Worm (Caenorhabditis elegans): ENCODE results near the gene T04C12.33.

Gene T04C12.33

ce11 chrV:11051921-11052320 is at the start of gene T04C12.33:
Gene T04C12.33, plus strand, starts transcription at chrV:11052221.
- TF ChIP-seq W03F9.2 (tag; optimal IDR thresholded peaks at IDR 0.05) = no peak
- TF ChIP-seq him-1 (tag; optimal IDR thresholded peaks at IDR 0.05) = no peak
- TF ChIP-seq dao-5 (tag; optimal IDR thresholded peaks at IDR 0.05) = no peak

ce11 chrV:11002434-11002833 is 49.6 kb upstream of the T04C12.33 start, which contains the start of gene F53B7.4:
Gene F53B7.4, minus strand, starts transcription at chrV:11002534.
- TF ChIP-seq him-1 (tag; optimal IDR thresholded peaks at IDR 0.05) (no peak), dao-5 (tag; optimal IDR thresholded peaks at IDR 0.05) (no peak), W03F9.2 (tag; optimal IDR thresholded peaks at IDR 0.05) (no peak)

DNA sequence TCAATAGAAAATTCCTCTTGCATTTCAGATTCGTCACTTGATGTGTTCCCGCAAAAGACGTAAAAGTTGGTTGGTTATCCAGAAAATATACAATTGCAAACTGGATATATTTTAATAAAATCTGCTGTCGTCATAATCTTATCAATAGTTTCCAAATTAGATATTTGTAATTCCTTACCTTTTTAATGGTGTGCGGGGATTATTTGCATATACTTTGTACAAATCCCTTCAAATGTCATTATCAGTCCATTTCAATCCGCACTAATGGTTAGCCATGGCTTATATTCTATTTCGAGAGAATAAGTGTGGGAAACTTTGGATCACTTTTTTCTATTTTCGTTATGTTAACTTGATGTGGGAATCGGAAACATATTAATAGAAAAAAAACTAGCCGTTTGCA is 47.9 kb upstream of the T04C12.33 start:
- no peak for TF ChIP-seq W03F9.2 (tag; optimal IDR thresholded peaks at IDR 0.05)
- TF ChIP-seq dao-5 (tag; optimal IDR thresholded peaks at IDR 0.05) = no peak
- no peak for TF ChIP-seq him-1 (tag; optimal IDR thresholded peaks at IDR 0.05)

- TF ChIP-seq him-1 (tag; optimal IDR thresholded peaks at IDR 0.05) (no peak), dao-5 (tag; optimal IDR thresholded peaks at IDR 0.05) (no peak), W03F9.2 (tag; optimal IDR thresholded peaks at IDR 0.05) (no peak)
Measured at ce11 chrV:11007651-11008050, 44.4 kb upstream of the T04C12.33 start.

ce11 chrV:11009124-11009524 is 42.9 kb upstream of the T04C12.33 start:
- no peak for TF ChIP-seq W03F9.2 (tag; optimal IDR thresholded peaks at IDR 0.05)

ce11 chrV:11010768-11011167 is 41.3 kb upstream of the T04C12.33 start:
- TF ChIP-seq him-1 (tag; optimal IDR thresholded peaks at IDR 0.05) (no peak), W03F9.2 (tag; optimal IDR thresholded peaks at IDR 0.05) (no peak), dao-5 (tag; optimal IDR thresholded peaks at IDR 0.05) (no peak)

ce11 chrV:11011807-11012206 is 40.2 kb upstream of the T04C12.33 start:
- TF ChIP-seq him-1 (tag; optimal IDR thresholded peaks at IDR 0.05) = no peak
- no peak for TF ChIP-seq W03F9.2 (tag; optimal IDR thresholded peaks at IDR 0.05)
- no peak for TF ChIP-seq dao-5 (tag; optimal IDR thresholded peaks at IDR 0.05)

DNA sequence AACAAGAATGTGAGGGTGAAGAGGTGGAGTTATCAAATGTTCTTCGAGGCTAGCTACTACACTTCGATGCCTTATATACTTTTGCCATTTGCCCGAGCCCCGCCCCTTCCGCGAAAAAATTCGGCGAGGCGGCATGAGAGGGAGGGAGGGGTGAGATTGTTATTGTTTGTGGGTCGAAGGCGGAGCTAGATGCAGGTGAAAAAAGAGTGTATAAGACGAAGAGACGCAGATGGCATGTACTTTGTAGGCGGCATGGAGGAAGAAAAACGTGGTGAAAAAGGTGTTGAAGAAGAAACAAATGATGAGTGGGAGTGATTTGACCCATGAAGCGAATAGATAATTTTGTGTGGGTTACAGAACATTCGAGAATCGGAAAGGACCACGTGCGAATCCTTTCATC is 39.6 kb upstream of the T04C12.33 start, which contains the start of gene C13G3.1:
Gene C13G3.1, minus strand, starts transcription at position 47 of the 400 bp plus-strand sequence.
- no peak for TF ChIP-seq W03F9.2 (tag; optimal IDR thresholded peaks at IDR 0.05)

ce11 chrV:11013179-11013578 is 38.8 kb upstream of the T04C12.33 start:
- TF ChIP-seq W03F9.2 (tag; optimal IDR thresholded peaks at IDR 0.05) = no peak
- TF ChIP-seq dao-5 (tag; optimal IDR thresholded peaks at IDR 0.05) = no peak
- no peak for TF ChIP-seq him-1 (tag; optimal IDR thresholded peaks at IDR 0.05)

- TF ChIP-seq dao-5 (tag; optimal IDR thresholded peaks at IDR 0.05) = no peak
- TF ChIP-seq him-1 (tag; optimal IDR thresholded peaks at IDR 0.05) = no peak
- TF ChIP-seq W03F9.2 (tag; optimal IDR thresholded peaks at IDR 0.05) = no peak
Measured at ce11 chrV:11014758-11015157, 37.3 kb upstream of the T04C12.33 start.

DNA sequence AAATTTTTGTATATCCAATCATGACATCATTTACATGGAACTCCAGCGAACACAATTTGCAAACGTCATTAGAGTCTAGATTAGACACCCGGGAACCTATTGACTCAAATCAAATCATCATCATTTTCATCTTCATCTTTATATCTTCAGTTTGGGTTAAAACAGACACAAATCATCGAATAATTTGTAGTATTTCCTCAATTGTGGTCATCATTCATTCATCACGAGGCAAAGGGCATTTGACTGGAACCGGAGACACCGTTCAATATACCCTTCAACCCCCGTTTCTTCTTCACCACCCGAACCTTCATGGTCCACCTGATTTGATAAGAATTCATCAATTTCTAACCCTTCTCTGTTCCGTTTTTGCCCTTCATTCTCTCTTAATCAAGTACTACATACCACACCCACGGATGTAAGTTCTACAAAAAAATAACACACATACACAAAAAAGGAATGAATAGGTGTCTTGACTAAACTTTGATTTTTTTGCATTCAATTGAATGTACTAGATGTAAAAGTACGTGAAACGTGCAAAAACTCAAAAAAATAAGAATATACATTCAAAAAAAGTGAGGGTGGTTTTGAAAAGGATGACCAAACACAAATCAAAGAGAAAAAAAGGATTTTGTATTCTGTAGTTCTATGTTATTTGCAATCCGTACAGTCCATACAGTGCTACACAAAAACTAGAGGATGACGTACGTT is 35.0 kb upstream of the T04C12.33 start:
- TF ChIP-seq him-1 (tag; optimal IDR thresholded peaks at IDR 0.05) (no peak), W03F9.2 (tag; optimal IDR thresholded peaks at IDR 0.05) (no peak), dao-5 (tag; optimal IDR thresholded peaks at IDR 0.05) (no peak)

DNA sequence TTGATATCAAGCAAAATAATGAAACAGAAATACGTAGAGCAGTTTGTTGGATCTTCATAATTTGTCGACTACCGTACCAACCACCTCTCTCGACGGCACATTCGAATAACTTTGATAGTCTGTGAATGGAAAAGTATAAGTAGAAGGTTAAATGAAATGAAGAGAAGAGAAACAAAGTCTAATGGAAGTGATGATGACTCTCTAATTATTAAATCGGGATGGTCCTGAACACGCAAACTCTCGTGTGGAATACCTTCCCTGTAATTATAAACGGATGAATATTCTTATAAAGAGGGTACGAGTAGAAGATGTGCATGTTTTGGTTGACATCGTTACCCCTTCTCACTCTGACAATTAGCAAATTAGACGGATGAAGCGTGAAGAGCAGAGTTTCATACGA is 29.2 kb upstream of the T04C12.33 start, which contains the start of the genes C13G3.12 and hot-6:
Gene C13G3.12, minus strand, starts transcription at position 101 of the 400 bp plus-strand sequence.
Gene hot-6, minus strand, starts transcription at position 121 of the 400 bp plus-strand sequence.
- no peak for TF ChIP-seq him-1 (tag; optimal IDR thresholded peaks at IDR 0.05)
- TF ChIP-seq dao-5 (tag; optimal IDR thresholded peaks at IDR 0.05) = no peak
- TF ChIP-seq W03F9.2 (tag; optimal IDR thresholded peaks at IDR 0.05) = no peak

DNA sequence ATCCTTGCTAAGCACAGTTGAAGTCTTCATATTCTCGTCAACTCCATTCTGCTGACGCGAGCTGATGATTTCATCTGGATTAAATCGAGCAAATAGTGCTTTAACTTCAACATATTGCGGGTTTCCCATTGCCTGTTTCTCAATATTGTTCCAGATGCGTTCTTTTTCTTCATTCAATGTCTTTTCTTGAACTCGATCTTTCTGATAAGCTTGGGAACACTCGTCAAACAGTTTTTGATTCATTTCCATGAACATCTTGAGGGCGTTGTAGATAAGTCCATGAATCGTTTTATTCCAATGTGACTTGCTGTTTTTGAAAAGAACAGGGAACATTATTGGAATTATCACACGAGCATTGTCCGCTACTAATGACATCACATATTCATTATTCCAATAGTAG is 24.3 kb upstream of the T04C12.33 start:
- no peak for TF ChIP-seq him-1 (tag; optimal IDR thresholded peaks at IDR 0.05)
- TF ChIP-seq W03F9.2 (tag; optimal IDR thresholded peaks at IDR 0.05) = no peak
- TF ChIP-seq dao-5 (tag; optimal IDR thresholded peaks at IDR 0.05) = no peak

- no peak for TF ChIP-seq dao-5 (tag; optimal IDR thresholded peaks at IDR 0.05)
- TF ChIP-seq W03F9.2 (tag; optimal IDR thresholded peaks at IDR 0.05) = peak; percentile 22
- no peak for TF ChIP-seq him-1 (tag; optimal IDR thresholded peaks at IDR 0.05)
Measured at ce11 chrV:11029309-11029708, 22.7 kb upstream of the T04C12.33 start.

- no peak for TF ChIP-seq him-1 (tag; optimal IDR thresholded peaks at IDR 0.05)
- no peak for TF ChIP-seq dao-5 (tag; optimal IDR thresholded peaks at IDR 0.05)
- TF ChIP-seq W03F9.2 (tag; optimal IDR thresholded peaks at IDR 0.05) = no peak
Measured at ce11 chrV:11030675-11031074, 21.3 kb upstream of the T04C12.33 start.

Measured in whole organism, L4/young adult.